Fruit fly (Drosophila melanogaster) whole organism, embryonic: Measurements from ENCODE around the gene mbt.

ENCODE experiments used
- CG11093 ChIP-seq: fragments of 200-800 bp; sonication (Bioruptor generic); IDR thresholded peaks from 3 replicates; pipeline ENCODE4 v1.3.6; 2022; ENCODE audit warnings: missing biosample characterization, missing genetic modification characterization
- CG11456 ChIP-seq: fragments of 200-800 bp; sonication (Bioruptor generic); IDR thresholded peaks from 3 replicates; pipeline ENCODE4 v1.3.6; 2022; ENCODE audit warnings: missing biosample characterization, missing genetic modification characterization
- CG11504 ChIP-seq: fragments of 200-800 bp; sonication (Bioruptor generic); optimal IDR thresholded peaks from 3 replicates; lab custom pipeline; 2019; ENCODE audit warnings: missing biosample characterization, mild to moderate bottlenecking, missing genetic modification characterization, moderate library complexity
- CG12071 ChIP-seq: fragments of 200-800 bp; sonication (Bioruptor generic); optimal IDR thresholded peaks from 3 replicates; lab custom pipeline; 2018; ENCODE audit warnings: missing biosample characterization, mild to moderate bottlenecking, missing genetic modification characterization
- CG12236 ChIP-seq: fragments of 200-800 bp; sonication (Bioruptor generic); optimal IDR thresholded peaks from 2 replicates; lab custom pipeline; 2016; ENCODE audit warnings: missing biosample characterization, missing genetic modification characterization
- CG13775 ChIP-seq: fragments of 200-800 bp; sonication (Bioruptor generic); optimal IDR thresholded peaks from 3 replicates; lab custom pipeline; 2017; ENCODE audit warnings: missing biosample characterization, mild to moderate bottlenecking, missing genetic modification characterization
- CG14441 ChIP-seq: fragments of 200-800 bp; sonication (Bioruptor generic); IDR thresholded peaks from 2 replicates; pipeline ENCODE4 v1.3.6; 2022; ENCODE audit warnings: missing biosample characterization, missing genetic modification characterization
- CG14860 ChIP-seq: fragments of 200-800 bp; sonication (Bioruptor generic); IDR thresholded peaks from 3 replicates; pipeline ENCODE4 v1.3.6; 2022; ENCODE audit warnings: missing biosample characterization, missing genetic modification characterization; ENCODE audit not compliant: partially characterized antibody
- CG17186 ChIP-seq: fragments of 200-800 bp; sonication (Bioruptor generic); optimal IDR thresholded peaks from 3 replicates; lab custom pipeline; 2017; ENCODE audit warnings: missing biosample characterization, missing genetic modification reagents, missing genetic modification characterization
- CG18764 ChIP-seq: fragments of 200-800 bp; sonication (Bioruptor generic); optimal IDR thresholded peaks from 3 replicates; lab custom pipeline; 2016; ENCODE audit warnings: missing biosample characterization, missing genetic modification characterization
- CG2202 ChIP-seq: fragments of 200-800 bp; sonication (Bioruptor generic); optimal IDR thresholded peaks from 2 replicates; lab custom pipeline; 2018; ENCODE audit warnings: missing biosample characterization, mild to moderate bottlenecking, missing genetic modification characterization
- CG2889 ChIP-seq: fragments of 200-800 bp; sonication (Bioruptor generic); IDR thresholded peaks from 3 replicates; pipeline ENCODE4 v1.3.6; 2022; ENCODE audit warnings: missing biosample characterization, missing genetic modification characterization
- CG33557 ChIP-seq: fragments of 200-800 bp; sonication (Bioruptor generic); optimal IDR thresholded peaks from 2 replicates; lab custom pipeline; 2019; ENCODE audit warnings: missing biosample characterization, mild to moderate bottlenecking, missing genetic modification characterization, moderate library complexity
- CG4730 ChIP-seq: fragments of 200-800 bp; sonication (Bioruptor generic); IDR thresholded peaks from 2 replicates; pipeline ENCODE4 v1.3.6; 2022; ENCODE audit warnings: missing biosample characterization, missing genetic modification characterization
- CG8089 ChIP-seq: fragments of 200-800 bp; sonication (Bioruptor generic); optimal IDR thresholded peaks from 3 replicates; lab custom pipeline; 2016; ENCODE audit warnings: missing biosample characterization, missing genetic modification characterization
- D ChIP-seq, 2 experiments: fragments of 200-800 bp in 1 of 2; fragments of >200 bp in 1 of 2; sonication (Bioruptor generic) in 1 of 2; optimal IDR thresholded peaks; 2 replicates in 1 of 2; 3 replicates in 1 of 2; lab custom pipeline; 2017; ENCODE audit warnings: mild to moderate bottlenecking in 1 of 2, missing biosample characterization in 1 of 2, missing genetic modification characterization in 1 of 2, missing genetic modification reagents in 1 of 2
- Doc2 ChIP-seq: fragments of 200-800 bp; sonication (Bioruptor generic); IDR thresholded peaks from 2 replicates; pipeline ENCODE4 v1.3.6; 2022; ENCODE audit warnings: missing biosample characterization, missing genetic modification characterization
- Doc3 ChIP-seq: fragments of 200-800 bp; sonication (Bioruptor generic); IDR thresholded peaks from 3 replicates; pipeline ENCODE4 v1.3.6; 2022; ENCODE audit warnings: missing biosample characterization, missing genetic modification characterization; ENCODE audit not compliant: partially characterized antibody
- HLH3B ChIP-seq: fragments of 200-800 bp; sonication (Bioruptor generic); IDR thresholded peaks from 2 replicates; pipeline ENCODE4 v1.3.6; 2022; ENCODE audit warnings: missing biosample characterization, missing genetic modification characterization
- Oaz ChIP-seq: fragments of 200-800 bp; sonication (Bioruptor generic); IDR thresholded peaks from 2 replicates; pipeline ENCODE4 v1.3.6; 2022; ENCODE audit warnings: missing biosample characterization, missing genetic modification characterization
- Poxn ChIP-seq: fragments of 200-800 bp; sonication (Bioruptor generic); IDR thresholded peaks from 2 replicates; pipeline ENCODE4 v1.3.6; 2022; ENCODE audit warnings: missing biosample characterization, missing genetic modification characterization
- TFAM ChIP-seq: fragments of 200-800 bp; sonication (Bioruptor generic); optimal IDR thresholded peaks from 2 replicates; lab custom pipeline; 2017; ENCODE audit warnings: missing biosample characterization, missing genetic modification characterization, inconsistent platforms
- Usf ChIP-seq: fragments of 200-800 bp; sonication (Bioruptor generic); optimal IDR thresholded peaks from 2 replicates; lab custom pipeline; 2017; ENCODE audit warnings: missing genotype, missing biosample characterization, missing genetic modification characterization
- chinmo ChIP-seq: fragments of 200-800 bp; sonication (Bioruptor generic); IDR thresholded peaks from 4 replicates; pipeline ENCODE4 v1.3.6; 2022; ENCODE audit warnings: missing biosample characterization, missing genetic modification characterization; ENCODE audit not compliant: partially characterized antibody
- crc ChIP-seq: fragments of 200-800 bp; sonication (Bioruptor generic); optimal IDR thresholded peaks from 2 replicates; lab custom pipeline; 2016; ENCODE audit warnings: missing biosample characterization, missing genetic modification characterization
- croc ChIP-seq: fragments of 200-800 bp; sonication (Bioruptor generic); conservative IDR thresholded peaks from 3 replicates; pipeline ENCODE4 v1.3.6; 2022; ENCODE audit warnings: missing biosample characterization, missing genetic modification characterization
- dpn ChIP-seq, 2 experiments: fragments of 200-800 bp; sonication (Bioruptor generic); optimal IDR thresholded peaks; 3 replicates each; lab custom pipeline; 2016; ENCODE audit warnings: missing biosample characterization in 2 of 2, missing genetic modification characterization in 2 of 2
- gsb ChIP-seq: fragments of 200-800 bp; sonication (Bioruptor generic); IDR thresholded peaks from 2 replicates; pipeline ENCODE4 v1.3.6; 2022; ENCODE audit warnings: missing biosample characterization, missing genetic modification characterization
- gt ChIP-seq: fragments of 200-800 bp; sonication (Bioruptor generic); IDR thresholded peaks from 2 replicates; pipeline ENCODE4 v1.3.6; 2022; ENCODE audit warnings: missing biosample characterization, missing genetic modification characterization
- hth ChIP-seq: fragments of >200 bp; optimal IDR thresholded peaks from 2 replicates; lab custom pipeline; 2017; ENCODE audit warnings: inconsistent platforms
- ind ChIP-seq: fragments of 200-800 bp; sonication (Bioruptor generic); optimal IDR thresholded peaks from 3 replicates; lab custom pipeline; 2016; ENCODE audit warnings: missing biosample characterization, missing genetic modification characterization
- lab ChIP-seq: fragments of 200-800 bp; sonication (Bioruptor generic); optimal IDR thresholded peaks from 3 replicates; lab custom pipeline; 2017; ENCODE audit warnings: missing biosample characterization, missing genetic modification characterization, mild to moderate bottlenecking, moderate library complexity, missing genetic modification reagents
- lov ChIP-seq, 2 experiments: fragments of 200-800 bp in 1 of 2; fragments of >200 bp in 1 of 2; sonication (Bioruptor generic) in 1 of 2; IDR thresholded peaks in 1 of 2; optimal IDR thresholded peaks in 1 of 2; 2 replicates in 1 of 2; 3 replicates in 1 of 2; pipeline versions ENCODE4 v1.3.6 to Lab custom; 2017 to 2022; ENCODE audit warnings: missing biosample characterization in 1 of 2, missing genetic modification characterization in 1 of 2
- pfk ChIP-seq: fragments of 200-800 bp; sonication (Bioruptor generic); optimal IDR thresholded peaks from 2 replicates; lab custom pipeline; 2018; ENCODE audit warnings: missing biosample characterization, mild to moderate bottlenecking, missing genetic modification characterization, moderate library complexity
- prd ChIP-seq, 3 experiments: fragments of >200 bp in 2 of 3; fragments of 200-800 bp in 1 of 3; sonication (Bioruptor generic) in 1 of 3; optimal IDR thresholded peaks in 2 of 3; IDR thresholded peaks in 1 of 3; 2 replicates in 2 of 3; 3 replicates in 1 of 3; pipeline versions ENCODE4 v1.3.6 to Lab custom; 2017 to 2022; ENCODE audit warnings: missing biosample characterization in 1 of 3, missing genetic modification characterization in 1 of 3
- psq ChIP-seq: fragments of 200-800 bp; sonication (Bioruptor generic); optimal IDR thresholded peaks from 2 replicates; lab custom pipeline; 2017; ENCODE audit warnings: missing biosample characterization, missing genetic modification characterization
- pzg ChIP-seq: fragments of 200-800 bp; sonication (Bioruptor generic); optimal IDR thresholded peaks from 3 replicates; lab custom pipeline; 2018; ENCODE audit warnings: missing biosample characterization, mild to moderate bottlenecking, missing genetic modification characterization, moderate library complexity
- sc ChIP-seq, 3 experiments: fragments of >200 bp in 2 of 3; fragments of 200-800 bp in 1 of 3; sonication (Bioruptor generic) in 1 of 3; optimal IDR thresholded peaks; 2 replicates in 2 of 3; 3 replicates in 1 of 3; lab custom pipeline; 2017; ENCODE audit warnings: mild to moderate bottlenecking in 1 of 3, missing biosample characterization in 1 of 3, missing genetic modification characterization in 1 of 3, missing genetic modification reagents in 1 of 3
- sima ChIP-seq: fragments of 200-800 bp; sonication (Bioruptor generic); optimal IDR thresholded peaks from 2 replicates; lab custom pipeline; 2016; ENCODE audit warnings: missing biosample characterization, missing genetic modification characterization
- tll ChIP-seq, 2 experiments: fragments of 200-800 bp in 1 of 2; fragments of >200 bp in 1 of 2; sonication (Bioruptor generic) in 1 of 2; optimal IDR thresholded peaks; 2 replicates each; lab custom pipeline; 2017 to 2019; ENCODE audit warnings: missing biosample characterization in 2 of 2, missing genetic modification characterization in 2 of 2, mild to moderate bottlenecking in 1 of 2, moderate library complexity in 1 of 2
- tna ChIP-seq: fragments of 200-800 bp; sonication (Bioruptor generic); IDR thresholded peaks from 2 replicates; pipeline ENCODE4 v1.3.6; 2022; ENCODE audit warnings: missing biosample characterization, missing genetic modification characterization; ENCODE audit not compliant: partially characterized antibody
- ttk ChIP-seq: fragments of 200-800 bp; sonication (Bioruptor generic); IDR thresholded peaks from 2 replicates; pipeline ENCODE4 v2.1.2; 2022; ENCODE audit warnings: missing biosample characterization, missing genetic modification characterization
- unpg ChIP-seq: fragments of 200-800 bp; sonication (Bioruptor generic); optimal IDR thresholded peaks from 3 replicates; lab custom pipeline; 2018; ENCODE audit warnings: missing biosample characterization, mild to moderate bottlenecking, missing genetic modification characterization, moderate library complexity
- vnd ChIP-seq: fragments of 200-800 bp; sonication (Bioruptor generic); IDR thresholded peaks from 3 replicates; pipeline ENCODE4 v1.3.6; 2022; ENCODE audit warnings: missing biosample characterization, missing genetic modification characterization; ENCODE audit not compliant: partially characterized antibody
- wdn ChIP-seq: fragments of 200-800 bp; sonication (Bioruptor generic); IDR thresholded peaks from 2 replicates; pipeline ENCODE4 v1.3.6; 2022; ENCODE audit warnings: missing biosample characterization, missing genetic modification characterization
- zfh2 ChIP-seq: fragments of 200-800 bp; sonication (Bioruptor generic); optimal IDR thresholded peaks from 2 replicates; lab custom pipeline; 2016; ENCODE audit warnings: missing biosample characterization, missing genetic modification characterization

The mbt gene

dm6 chrX:16640260-16641100, 30.0 kb downstream of the mbt start, which contains the start of the genes SNRPG and mthl1 (continued):
- TF ChIP-seq zfh2 = peak; percentile 88
- TF ChIP-seq crc = no peak
- TF ChIP-seq CG33557 (GFP tag; lab: Kevin White, UChicago) = no peak
- TF ChIP-seq Poxn = peak; percentile 65
- TF ChIP-seq hth (lab: Kevin White, UChicago) = no peak
- TF ChIP-seq Oaz (GFP tag; lab: Robert Waterston, UW) = peak; percentile 85
- peak; percentile 65 for TF ChIP-seq unpg (GFP tag; lab: Kevin White, UChicago)
- peak; percentile 53; the same call in 1 of the 2 replicates for TF ChIP-seq Doc2 (GFP tag; lab: Robert Waterston, UW)
- TF ChIP-seq CG14441 (GFP tag; lab: Robert Waterston, UW) = peak; percentile 96
- peak; percentile 89 for TF ChIP-seq HLH3B (GFP tag; lab: Robert Waterston, UW)
- peak; percentile 81 for TF ChIP-seq lab (GFP tag; lab: Kevin White, UChicago)
- TF ChIP-seq CG2889 (GFP tag; lab: Robert Waterston, UW) = peak; percentile 92
- TF ChIP-seq wdn (GFP tag; lab: Robert Waterston, UW) = peak; percentile 90
- no peak for TF ChIP-seq sima
- peak; percentile 90 for TF ChIP-seq CG4730
- peak; percentile 94 for TF ChIP-seq CG11456 (GFP tag; lab: Robert Waterston, UW)
- peak; percentile 78 for TF ChIP-seq gt (GFP tag; lab: Robert Waterston, UW)
- no peak for TF ChIP-seq sc (optimal IDR thresholded peaks at IDR 0.05; lab: Kevin White, UChicago)
- peak; percentile 25 for TF ChIP-seq sc (GFP tag; optimal IDR thresholded peaks at IDR 0.05; lab: Kevin White, UChicago)
- TF ChIP-seq CG11093 (GFP tag; lab: Robert Waterston, UW) = peak; percentile 91
- peak; percentile 84 for TF ChIP-seq gsb (GFP tag; lab: Robert Waterston, UW)
- TF ChIP-seq chinmo = peak; percentile 72; the same call in 2 of the 4 replicates
- peak; percentile 88 for TF ChIP-seq ind (GFP tag; lab: Kevin White, UChicago)
- TF ChIP-seq CG18764 (GFP tag; lab: Kevin White, UChicago) = peak; percentile 59
- TF ChIP-seq CG12236 (GFP tag; lab: Kevin White, UChicago) = no peak
- peak; percentile 56 for TF ChIP-seq Doc3
- peak; percentile 94 for TF ChIP-seq CG17186 (GFP tag; lab: Kevin White, UChicago)
- TF ChIP-seq CG13775 (GFP tag; lab: Kevin White, UChicago) = peak; percentile 81
- TF ChIP-seq prd (optimal IDR thresholded peaks at IDR 0.05; lab: Kevin White, UChicago) = no peak
- TF ChIP-seq prd (GFP tag; IDR thresholded peaks at IDR 0.05; lab: Robert Waterston, UW) = peak; percentile 97
- peak; percentile 38 to 81 for TF ChIP-seq dpn (GFP tag; optimal IDR thresholded peaks at IDR 0.05; lab: Kevin White, UChicago)
- peak; percentile 66 for TF ChIP-seq vnd (GFP tag; lab: Robert Waterston, UW)
- peak; percentile 85 for TF ChIP-seq pzg (GFP tag; lab: Kevin White, UChicago)
- peak; percentile 23 for TF ChIP-seq CG12071 (GFP tag; lab: Kevin White, UChicago)
- TF ChIP-seq Usf (GFP tag; lab: Kevin White, UChicago) = peak; percentile 85
- TF ChIP-seq ttk (GFP tag; lab: Robert Waterston, UW) = peak; percentile 93
- TF ChIP-seq psq (GFP tag; lab: Kevin White, UChicago) = peak; percentile 23
- TF ChIP-seq CG14860 (GFP tag; lab: Robert Waterston, UW) = peak; percentile 47; the same call in 1 of the 3 replicates
- TF ChIP-seq pfk (GFP tag; lab: Kevin White, UChicago) = peak; percentile 45
- TF ChIP-seq TFAM (GFP tag; lab: Kevin White, UChicago) = no peak
- no peak for TF ChIP-seq D (optimal IDR thresholded peaks at IDR 0.05; lab: Kevin White, UChicago)
- peak; percentile 59 for TF ChIP-seq D (GFP tag; optimal IDR thresholded peaks at IDR 0.05; lab: Kevin White, UChicago)
- no peak for TF ChIP-seq CG2202 (tag; lab: Kevin White, UChicago)
- peak; percentile 46; the same call in 1 of the 2 replicates for TF ChIP-seq tna (GFP tag; lab: Robert Waterston, UW)
- TF ChIP-seq tll (GFP tag; optimal IDR thresholded peaks at IDR 0.05; lab: Kevin White, UChicago) = peak in 1 of 2 experiments; percentile 62
- peak; percentile 74 for TF ChIP-seq CG11504 (tag; lab: Kevin White, UChicago)
- TF ChIP-seq CG8089 = peak; percentile 34
- TF ChIP-seq croc (GFP tag; lab: Robert Waterston, UW) = peak; percentile 74
- no peak for TF ChIP-seq lov (optimal IDR thresholded peaks at IDR 0.05; lab: Kevin White, UChicago)
- peak; percentile 74; the same call in 1 of the 3 replicates for TF ChIP-seq lov (GFP tag; IDR thresholded peaks at IDR 0.05; lab: Robert Waterston, UW)
